Worm (Caenorhabditis elegans): ENCODE measurements around the gene otpl-6.

DNA sequence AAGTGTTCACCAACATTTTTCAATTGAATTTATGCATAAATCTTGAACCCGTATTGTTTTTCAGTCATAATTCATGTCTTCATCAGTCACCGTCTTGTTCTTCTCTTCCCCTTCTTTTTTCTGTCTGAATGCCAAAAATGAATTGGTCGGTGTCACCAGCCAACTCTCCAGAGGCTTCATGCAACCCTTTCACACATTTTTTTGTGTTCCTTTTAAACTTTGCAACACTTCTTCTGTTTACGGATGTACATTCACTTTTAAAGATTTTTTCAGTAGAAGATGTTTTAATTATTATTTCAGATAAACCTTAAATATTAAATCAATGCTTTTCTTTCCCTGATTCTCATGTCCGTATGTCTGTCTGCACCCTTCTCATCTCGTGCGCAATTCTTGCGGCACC lies 35.0 kb downstream of the otpl-6 start, which contains the start of gene acr-16:
- TF ChIP-seq lin-13 (tag; optimal IDR thresholded peaks at IDR 0.05) (no peak), ham-2 (GFP tag; optimal IDR thresholded peaks at IDR 0.05) (no peak), nhr-28 (tag; optimal IDR thresholded peaks at IDR 0.05) (no peak), unc-39 (tag; optimal IDR thresholded peaks at IDR 0.05) (no peak)

All from whole organism, mixed stage, embryonic.